Fruit fly (Drosophila melanogaster) whole organism, embryonic: Measurements from ENCODE around the gene Tctp.

Experiments used
- Ada2b ChIP-seq: fragments of 200-800 bp; sonication (Bioruptor generic); IDR thresholded peaks from 2 replicates; pipeline ENCODE4 v1.3.6; 2022; ENCODE audit warnings: missing biosample characterization, missing genetic modification characterization
- Awh ChIP-seq: fragments of 200-800 bp; sonication (Bioruptor generic); IDR thresholded peaks from 2 replicates; pipeline ENCODE4, ENCODE4 v1.3.6; 2022; ENCODE audit warnings: missing biosample characterization, missing genetic modification characterization
- CG10209 ChIP-seq: fragments of 200-800 bp; sonication (Bioruptor generic); optimal IDR thresholded peaks from 3 replicates; lab custom pipeline; 2017; ENCODE audit warnings: missing biosample characterization, mild to moderate bottlenecking, missing genetic modification characterization, missing genetic modification reagents
- CG10321 ChIP-seq: fragments of 200-800 bp; sonication (Bioruptor generic); IDR thresholded peaks from 2 replicates; pipeline ENCODE4 v1.3.6; 2022; ENCODE audit warnings: missing biosample characterization, missing genetic modification characterization
- CG10462 ChIP-seq: fragments of 200-800 bp; sonication (Bioruptor generic); optimal IDR thresholded peaks from 2 replicates; lab custom pipeline; 2016; ENCODE audit warnings: missing biosample characterization, missing genetic modification characterization
- CG10959 ChIP-seq: fragments of 200-800 bp; sonication (Bioruptor generic); IDR thresholded peaks from 2 replicates; pipeline ENCODE4 v1.3.6; 2022; ENCODE audit warnings: missing biosample characterization, missing genetic modification characterization
- CG11398 ChIP-seq: fragments of 200-800 bp; sonication (Bioruptor generic); optimal IDR thresholded peaks from 2 replicates; lab custom pipeline; 2016; ENCODE audit warnings: missing biosample characterization, missing genetic modification characterization
- CG13287 ChIP-seq: fragments of 200-800 bp; sonication (Bioruptor generic); IDR thresholded peaks from 2 replicates; pipeline ENCODE4 v1.3.6; 2022; ENCODE audit warnings: missing biosample characterization, missing genetic modification characterization; ENCODE audit not compliant: partially characterized antibody
- CG16863 ChIP-seq: fragments of 200-800 bp; sonication (Bioruptor generic); optimal IDR thresholded peaks from 3 replicates; lab custom pipeline; 2016; ENCODE audit warnings: missing biosample characterization, missing genetic modification characterization
- CG17361 ChIP-seq: fragments of 200-800 bp; sonication (Bioruptor generic); IDR thresholded peaks from 3 replicates; pipeline ENCODE4 v1.3.6; 2022; ENCODE audit warnings: missing biosample characterization, missing genetic modification characterization
- CG2120 ChIP-seq: fragments of 200-800 bp; sonication (Bioruptor generic); optimal IDR thresholded peaks from 3 replicates; lab custom pipeline; 2016; ENCODE audit warnings: missing biosample characterization, missing genetic modification characterization
- CG2202 ChIP-seq: fragments of 200-800 bp; sonication (Bioruptor generic); optimal IDR thresholded peaks from 2 replicates; lab custom pipeline; 2018; ENCODE audit warnings: missing biosample characterization, mild to moderate bottlenecking, missing genetic modification characterization
- CG3838 ChIP-seq: fragments of 200-800 bp; sonication (Bioruptor generic); optimal IDR thresholded peaks from 3 replicates; lab custom pipeline; 2016; ENCODE audit warnings: missing biosample characterization, missing genetic modification characterization
- CG9437 ChIP-seq: fragments of 200-800 bp; sonication (Bioruptor generic); optimal IDR thresholded peaks from 2 replicates; lab custom pipeline; 2018; ENCODE audit warnings: missing biosample characterization, mild to moderate bottlenecking, missing genetic modification characterization
- CG9609 ChIP-seq: fragments of 200-800 bp; sonication (Bioruptor generic); optimal IDR thresholded peaks from 3 replicates; lab custom pipeline; 2016; ENCODE audit warnings: missing biosample characterization, missing genetic modification characterization
- CoRest ChIP-seq: fragments of 200-800 bp; sonication (Bioruptor generic); optimal IDR thresholded peaks from 3 replicates; lab custom pipeline; 2018; ENCODE audit warnings: missing biosample characterization, mild to moderate bottlenecking, missing genetic modification characterization, moderate library complexity
- D ChIP-seq, 2 experiments: fragments of 200-800 bp in 1 of 2; fragments of >200 bp in 1 of 2; sonication (Bioruptor generic) in 1 of 2; optimal IDR thresholded peaks; 2 replicates in 1 of 2; 3 replicates in 1 of 2; lab custom pipeline; 2017; ENCODE audit warnings: mild to moderate bottlenecking in 1 of 2, missing biosample characterization in 1 of 2, missing genetic modification characterization in 1 of 2, missing genetic modification reagents in 1 of 2
- E2f1 ChIP-seq: fragments of 200-800 bp; sonication (Bioruptor generic); IDR thresholded peaks from 2 replicates; pipeline ENCODE4 v1.3.6; 2022; ENCODE audit warnings: missing biosample characterization, missing genetic modification characterization
- ERR ChIP-seq: fragments of 200-800 bp; sonication (Bioruptor generic); optimal IDR thresholded peaks from 2 replicates; lab custom pipeline; 2016; ENCODE audit warnings: missing biosample characterization, missing genetic modification characterization
- Eip74EF ChIP-seq, 2 experiments: fragments of 200-800 bp in 1 of 2; fragments of >200 bp in 1 of 2; sonication (Bioruptor generic) in 1 of 2; optimal IDR thresholded peaks; 2 replicates each; lab custom pipeline; 2017 to 2019; ENCODE audit warnings: missing biosample characterization in 2 of 2, missing genetic modification characterization in 2 of 2, mild to moderate bottlenecking in 1 of 2, moderate library complexity in 1 of 2
- HmgD ChIP-seq: fragments of 200-800 bp; sonication (Bioruptor generic); optimal IDR thresholded peaks from 3 replicates; lab custom pipeline; 2016; ENCODE audit warnings: missing biosample characterization, missing genetic modification characterization
- Hsf ChIP-seq: fragments of 200-800 bp; sonication (Bioruptor generic); optimal IDR thresholded peaks from 3 replicates; lab custom pipeline; 2016; ENCODE audit warnings: missing biosample characterization, missing genetic modification characterization
- Kr ChIP-seq: fragments of 200-800 bp; sonication (Bioruptor generic); optimal IDR thresholded peaks from 2 replicates; lab custom pipeline; 2017; ENCODE audit warnings: missing biosample characterization, mild to moderate bottlenecking, missing genetic modification characterization
- Lim3 ChIP-seq: fragments of 200-800 bp; sonication (Bioruptor generic); IDR thresholded peaks from 2 replicates; pipeline ENCODE4 v1.3.6; 2022; ENCODE audit warnings: missing biosample characterization, missing genetic modification characterization
- Meics ChIP-seq: fragments of 200-800 bp; sonication (Bioruptor generic); optimal IDR thresholded peaks from 2 replicates; lab custom pipeline; 2017; ENCODE audit warnings: missing biosample characterization, mild to moderate bottlenecking, missing genetic modification characterization
- Myb ChIP-seq: fragments of 200-800 bp; sonication (Bioruptor generic); optimal IDR thresholded peaks from 2 replicates; lab custom pipeline; 2016; ENCODE audit warnings: missing biosample characterization, missing genetic modification characterization
- NFAT ChIP-seq: fragments of 200-800 bp; sonication (Bioruptor generic); IDR thresholded peaks from 2 replicates; pipeline ENCODE4 v1.3.6; 2022; ENCODE audit warnings: missing biosample characterization, missing genetic modification characterization
- Side ChIP-seq: fragments of 200-800 bp; sonication (Bioruptor generic); optimal IDR thresholded peaks from 2 replicates; lab custom pipeline; 2016; ENCODE audit warnings: missing biosample characterization, missing genetic modification characterization
- cas ChIP-seq: fragments of 200-800 bp; sonication (Bioruptor generic); IDR thresholded peaks from 2 replicates; pipeline ENCODE4 v1.3.6; 2022; ENCODE audit warnings: missing biosample characterization, missing genetic modification characterization
- chinmo ChIP-seq: fragments of 200-800 bp; sonication (Bioruptor generic); IDR thresholded peaks from 4 replicates; pipeline ENCODE4 v1.3.6; 2022; ENCODE audit warnings: missing biosample characterization, missing genetic modification characterization; ENCODE audit not compliant: partially characterized antibody
- chm ChIP-seq: fragments of 200-800 bp; sonication (Bioruptor generic); IDR thresholded peaks from 2 replicates; pipeline ENCODE4 v1.3.6; 2022; ENCODE audit warnings: missing biosample characterization, missing genetic modification characterization
- ci ChIP-seq: fragments of 200-800 bp; sonication (Bioruptor generic); IDR thresholded peaks from 3 replicates; pipeline ENCODE4 v1.3.6; 2022; ENCODE audit warnings: missing biosample characterization, missing genetic modification characterization
- crp ChIP-seq, 2 experiments: fragments of 200-800 bp; sonication (Bioruptor generic); optimal IDR thresholded peaks; 2 replicates in 1 of 2; 3 replicates in 1 of 2; lab custom pipeline; 2017; ENCODE audit warnings: missing biosample characterization in 2 of 2, missing genetic modification characterization in 2 of 2, mild to moderate bottlenecking in 1 of 2, moderate library complexity in 1 of 2
- dm ChIP-seq: fragments of 200-800 bp; sonication (Bioruptor generic); optimal IDR thresholded peaks from 3 replicates; lab custom pipeline; 2016; ENCODE audit warnings: missing biosample characterization, missing genetic modification characterization
- ewg ChIP-seq: fragments of 200-800 bp; sonication (Bioruptor generic); optimal IDR thresholded peaks from 3 replicates; lab custom pipeline; 2017; ENCODE audit warnings: mild to moderate bottlenecking, missing biosample characterization, missing genetic modification reagents, missing genetic modification characterization
- fd96Cb ChIP-seq: fragments of 200-800 bp; sonication (Bioruptor generic); optimal IDR thresholded peaks from 2 replicates; lab custom pipeline; 2018; ENCODE audit warnings: missing biosample characterization, mild to moderate bottlenecking, missing genetic modification characterization, moderate library complexity
- grau ChIP-seq: fragments of 200-800 bp; optimal IDR thresholded peaks from 3 replicates; lab custom pipeline; 2019; ENCODE audit warnings: missing biosample characterization, mild to moderate bottlenecking, missing genetic modification characterization, moderate library complexity
- ham ChIP-seq: fragments of 200-800 bp; sonication (Bioruptor generic); IDR thresholded peaks from 2 replicates; pipeline ENCODE4 v1.3.6; 2022; ENCODE audit warnings: missing biosample characterization, missing genetic modification characterization
- hth ChIP-seq: fragments of >200 bp; optimal IDR thresholded peaks from 2 replicates; lab custom pipeline; 2017; ENCODE audit warnings: inconsistent platforms
- klu ChIP-seq: fragments of 200-800 bp; sonication (Bioruptor generic); IDR thresholded peaks from 2 replicates; pipeline ENCODE4 v1.3.6; 2022; ENCODE audit warnings: missing biosample characterization, missing genetic modification characterization
- kni ChIP-seq: fragments of 200-800 bp; sonication (Bioruptor generic); optimal IDR thresholded peaks from 3 replicates; lab custom pipeline; 2017; ENCODE audit warnings: mild to moderate bottlenecking, missing biosample characterization, missing genetic modification reagents, missing genetic modification characterization
- knrl ChIP-seq: fragments of 200-800 bp; sonication (Bioruptor generic); IDR thresholded peaks from 3 replicates; pipeline ENCODE4 v1.3.6; 2022; ENCODE audit warnings: missing biosample characterization, missing genetic modification characterization; ENCODE audit not compliant: partially characterized antibody
- nmo ChIP-seq: fragments of 200-800 bp; sonication (Bioruptor generic); optimal IDR thresholded peaks from 2 replicates; lab custom pipeline; 2018; ENCODE audit warnings: missing biosample characterization, mild to moderate bottlenecking, missing genetic modification characterization, moderate library complexity
- pfk ChIP-seq: fragments of 200-800 bp; sonication (Bioruptor generic); optimal IDR thresholded peaks from 2 replicates; lab custom pipeline; 2018; ENCODE audit warnings: missing biosample characterization, mild to moderate bottlenecking, missing genetic modification characterization, moderate library complexity
- rib ChIP-seq: fragments of 200-800 bp; sonication (Bioruptor generic); IDR thresholded peaks from 2 replicates; pipeline ENCODE4 v1.3.6; 2022; ENCODE audit warnings: missing biosample characterization, missing genetic modification characterization
- slp2 ChIP-seq: fragments of 200-800 bp; sonication (Bioruptor generic); optimal IDR thresholded peaks from 2 replicates; lab custom pipeline; 2016; ENCODE audit warnings: missing biosample characterization, missing genetic modification characterization
- sqz ChIP-seq: fragments of 200-800 bp; sonication (Bioruptor generic); optimal IDR thresholded peaks from 3 replicates; lab custom pipeline; 2018; ENCODE audit warnings: missing biosample characterization, mild to moderate bottlenecking, missing genetic modification characterization
- stc ChIP-seq: fragments of 200-800 bp; sonication (Bioruptor generic); IDR thresholded peaks from 2 replicates; pipeline ENCODE4 v1.3.6; 2022; ENCODE audit warnings: missing biosample characterization, missing genetic modification characterization
- zfh2 ChIP-seq: fragments of 200-800 bp; sonication (Bioruptor generic); optimal IDR thresholded peaks from 2 replicates; lab custom pipeline; 2016; ENCODE audit warnings: missing biosample characterization, missing genetic modification characterization

The Tctp gene

dm6 chr3R:11196648-11197388 is 13.2 kb upstream of the Tctp start (continued):
- peak; percentile 98 for TF ChIP-seq stc (GFP tag; lab: Robert Waterston, UW)
- TF ChIP-seq chinmo (GFP tag; lab: Robert Waterston, UW): peak; percentile 78; the same call in 2 of the 4 replicates
- peak; percentile 94 for TF ChIP-seq cas (GFP tag; lab: Robert Waterston, UW)
- TF ChIP-seq grau (tag; lab: Kevin White, UChicago): peak; percentile 95
- peak; percentile 94 for TF ChIP-seq CG3838 (GFP tag; lab: Kevin White, UChicago)
- peak; percentile 96 for TF ChIP-seq sqz (GFP tag; lab: Kevin White, UChicago)
- TF ChIP-seq HmgD (GFP tag; lab: Kevin White, UChicago): peak; percentile 56
- TF ChIP-seq Myb (GFP tag; lab: Kevin White, UChicago): peak; percentile 69
- peak; percentile 97 for TF ChIP-seq ewg
- peak; percentile 39 for TF ChIP-seq ERR (GFP tag; lab: Kevin White, UChicago)
- TF ChIP-seq CG2202 (tag; lab: Kevin White, UChicago): peak; percentile 92
- TF ChIP-seq Ada2b (GFP tag; lab: Robert Waterston, UW): peak; percentile 97
- TF ChIP-seq Awh (GFP tag; lab: Robert Waterston, UW): peak; percentile 97
- peak; percentile 98 for TF ChIP-seq E2f1
- peak; percentile 82 for TF ChIP-seq dm (GFP tag; lab: Kevin White, UChicago)
- peak; percentile 96 for TF ChIP-seq Lim3
- no peak for TF ChIP-seq CG11398 (GFP tag; lab: Kevin White, UChicago)
- no peak for TF ChIP-seq hth (lab: Kevin White, UChicago)
- TF ChIP-seq CG16863 (GFP tag; lab: Kevin White, UChicago): peak; percentile 88
- peak; percentile 20; the same call in 1 of the 2 replicates for TF ChIP-seq CG13287 (GFP tag; lab: Robert Waterston, UW)
- TF ChIP-seq CG17361 (GFP tag; lab: Robert Waterston, UW): peak; percentile 100
- TF ChIP-seq nmo (GFP tag; lab: Kevin White, UChicago): peak; percentile 100
- no peak for TF ChIP-seq Kr (GFP tag; lab: Kevin White, UChicago)
- peak; percentile 97 for TF ChIP-seq CG9437 (GFP tag; lab: Kevin White, UChicago)
- peak; percentile 98 for TF ChIP-seq CG2120 (GFP tag; lab: Kevin White, UChicago)
- TF ChIP-seq Meics (GFP tag; lab: Kevin White, UChicago): peak; percentile 99
- no peak for TF ChIP-seq knrl (GFP tag; lab: Robert Waterston, UW)
- TF ChIP-seq fd96Cb: peak; percentile 99
- peak; percentile 99 for TF ChIP-seq CG10209 (GFP tag; lab: Kevin White, UChicago)
- peak; percentile 96 for TF ChIP-seq ci (GFP tag; lab: Robert Waterston, UW)
- TF ChIP-seq kni (GFP tag; lab: Kevin White, UChicago): peak; percentile 92
- peak; percentile 99 for TF ChIP-seq klu (GFP tag; lab: Robert Waterston, UW)
- TF ChIP-seq chm: peak; percentile 86
- peak; percentile 91 for TF ChIP-seq ham
- peak; percentile 97 for TF ChIP-seq Hsf
- TF ChIP-seq CG10959 (GFP tag; lab: Robert Waterston, UW): peak; percentile 84
- peak; percentile 79 for TF ChIP-seq CG10321
- peak; percentile 50 for TF ChIP-seq pfk (GFP tag; lab: Kevin White, UChicago)
- TF ChIP-seq D (optimal IDR thresholded peaks at IDR 0.05; lab: Kevin White, UChicago): no peak
- TF ChIP-seq D (GFP tag; optimal IDR thresholded peaks at IDR 0.05; lab: Kevin White, UChicago): peak; percentile 99
- peak; percentile 94 for TF ChIP-seq zfh2 (GFP tag; lab: Kevin White, UChicago)
- peak; percentile 95 for TF ChIP-seq slp2 (GFP tag; lab: Kevin White, UChicago)
- TF ChIP-seq rib (GFP tag; lab: Robert Waterston, UW): peak; percentile 98
- peak; percentile 88 for TF ChIP-seq CG9609
- peak; percentile 91 for TF ChIP-seq CG10462 (GFP tag; lab: Kevin White, UChicago)
- TF ChIP-seq Eip74EF (GFP tag; optimal IDR thresholded peaks at IDR 0.05; lab: Kevin White, UChicago): peak in 1 of 2 experiments; percentile 100
- TF ChIP-seq NFAT (GFP tag; lab: Robert Waterston, UW): peak; percentile 95
- TF ChIP-seq CoRest (tag; lab: Kevin White, UChicago): peak; percentile 100
- peak in 1 of 2 experiments; percentile 74 for TF ChIP-seq crp (GFP tag; optimal IDR thresholded peaks at IDR 0.05; lab: Kevin White, UChicago)
- peak; percentile 59 for TF ChIP-seq Side (GFP tag; lab: Kevin White, UChicago)
